Fruit fly (Drosophila melanogaster) whole organism, prepupa: ENCODE measurements around the gene CG3823.

Source experiments
- Blimp-1 ChIP-seq: fragments of 200-800 bp; sonication (Bioruptor generic); optimal IDR thresholded peaks from 3 replicates; lab custom pipeline; 2017; ENCODE audit warnings: missing biosample characterization, missing genetic modification characterization, mild to moderate bottlenecking, moderate library complexity, missing genetic modification reagents
- CG10631 ChIP-seq: fragments of 200-800 bp; sonication (Bioruptor generic); optimal IDR thresholded peaks from 2 replicates; lab custom pipeline; 2016; ENCODE audit warnings: missing biosample characterization, missing genetic modification characterization
- CG11294 ChIP-seq: fragments of 200-800 bp; sonication (Bioruptor generic); IDR thresholded peaks from 2 replicates; pipeline ENCODE4 v1.3.6; 2022; ENCODE audit warnings: missing biosample characterization, missing genetic modification characterization
- CG11762 ChIP-seq: fragments of 200-800 bp; sonication (Bioruptor generic); optimal IDR thresholded peaks from 3 replicates; lab custom pipeline; 2016; ENCODE audit warnings: missing biosample characterization, missing genetic modification characterization; ENCODE audit not compliant: insufficient read depth
- CG11902 ChIP-seq: fragments of 200-800 bp; sonication (Bioruptor generic); optimal IDR thresholded peaks from 3 replicates; lab custom pipeline; 2016; ENCODE audit warnings: missing biosample characterization, missing genetic modification characterization
- CG15336 ChIP-seq: fragments of 200-800 bp; sonication (Bioruptor generic); IDR thresholded peaks from 2 replicates; pipeline ENCODE4 v1.3.6; 2022; ENCODE audit warnings: missing biosample characterization, missing genetic modification characterization
- CG1621 ChIP-seq: fragments of 200-800 bp; sonication (Bioruptor generic); optimal IDR thresholded peaks from 3 replicates; lab custom pipeline; 2018; ENCODE audit warnings: missing biosample characterization, mild to moderate bottlenecking, missing genetic modification characterization
- CG16779 ChIP-seq: fragments of 200-800 bp; sonication (Bioruptor generic); optimal IDR thresholded peaks from 3 replicates; lab custom pipeline; 2017; ENCODE audit warnings: missing biosample characterization, mild to moderate bottlenecking, missing genetic modification characterization
- CG3032 ChIP-seq: fragments of 200-800 bp; optimal IDR thresholded peaks from 2 replicates; lab custom pipeline; 2019; ENCODE audit warnings: missing biosample characterization, mild to moderate bottlenecking, missing genetic modification characterization, moderate library complexity
- CG32006 ChIP-seq: fragments of 200-800 bp; sonication (Bioruptor generic); optimal IDR thresholded peaks from 3 replicates; lab custom pipeline; 2017; ENCODE audit warnings: missing biosample characterization, mild to moderate bottlenecking, missing genetic modification characterization
- CG34406 ChIP-seq: fragments of 200-800 bp; sonication (Bioruptor generic); optimal IDR thresholded peaks from 3 replicates; lab custom pipeline; 2016; ENCODE audit warnings: missing biosample characterization, missing genetic modification characterization
- CG4318 ChIP-seq: fragments of 200-800 bp; sonication (Bioruptor generic); optimal IDR thresholded peaks from 3 replicates; lab custom pipeline; 2017; ENCODE audit warnings: missing biosample characterization, mild to moderate bottlenecking, missing genetic modification characterization
- CG6163 ChIP-seq: fragments of 200-800 bp; sonication (Bioruptor generic); IDR thresholded peaks from 3 replicates; pipeline ENCODE4 v1.3.6; 2022; ENCODE audit warnings: missing biosample characterization, missing genetic modification characterization
- CG6808 ChIP-seq: fragments of 200-800 bp; sonication (Bioruptor generic); optimal IDR thresholded peaks from 3 replicates; lab custom pipeline; 2017; ENCODE audit warnings: missing biosample characterization, missing genetic modification characterization, mild to moderate bottlenecking, moderate library complexity, missing genetic modification reagents
- CG6854 ChIP-seq: fragments of 200-800 bp; sonication (Bioruptor generic); optimal IDR thresholded peaks from 2 replicates; lab custom pipeline; 2017; ENCODE audit warnings: missing biosample characterization, mild to moderate bottlenecking, missing genetic modification characterization
- CG7368 ChIP-seq: fragments of 200-800 bp; sonication (Bioruptor generic); optimal IDR thresholded peaks from 3 replicates; lab custom pipeline; 2016; ENCODE audit warnings: missing biosample characterization, missing genetic modification characterization
- CG8119 ChIP-seq: fragments of 200-800 bp; sonication (Bioruptor generic); IDR thresholded peaks from 3 replicates; pipeline ENCODE4 v1.3.6; 2022; ENCODE audit warnings: missing biosample characterization, missing genetic modification characterization
- CG9139 ChIP-seq: fragments of 200-800 bp; sonication (Bioruptor generic); optimal IDR thresholded peaks from 3 replicates; lab custom pipeline; 2017; ENCODE audit warnings: missing biosample characterization, mild to moderate bottlenecking, missing genetic modification characterization
- Eip75B ChIP-seq: fragments of 200-800 bp; sonication (Bioruptor generic); optimal IDR thresholded peaks from 3 replicates; lab custom pipeline; 2016; ENCODE audit warnings: missing biosample characterization, missing genetic modification characterization
- Eip78C ChIP-seq: fragments of 200-800 bp; sonication (Bioruptor generic); peaks from one replicate; lab custom pipeline; 2016; ENCODE audit warnings: missing biosample characterization, missing genetic modification characterization
- Eip93F ChIP-seq: fragments of 200-800 bp; sonication (Bioruptor generic); optimal IDR thresholded peaks from 2 replicates; lab custom pipeline; 2016; ENCODE audit warnings: missing biosample characterization, mild to moderate bottlenecking, missing genetic modification characterization
- Ets21C ChIP-seq: fragments of 200-800 bp; sonication (Bioruptor generic); optimal IDR thresholded peaks from 3 replicates; lab custom pipeline; 2016; ENCODE audit warnings: missing biosample characterization, missing genetic modification characterization
- Gug ChIP-seq: fragments of 200-800 bp; sonication (Bioruptor generic); IDR thresholded peaks from 2 replicates; pipeline ENCODE4 v1.3.6; 2022; ENCODE audit warnings: missing biosample characterization, missing genetic modification characterization
- Hr39 ChIP-seq: fragments of 200-800 bp; sonication (Bioruptor generic); optimal IDR thresholded peaks from 2 replicates; lab custom pipeline; 2016; ENCODE audit warnings: missing biosample characterization, missing genetic modification characterization
- Hr4 ChIP-seq: fragments of 200-800 bp; sonication (Bioruptor generic); optimal IDR thresholded peaks from 3 replicates; lab custom pipeline; 2016; ENCODE audit warnings: missing biosample characterization, missing genetic modification characterization
- Lpt ChIP-seq: fragments of 200-800 bp; sonication (Bioruptor generic); optimal IDR thresholded peaks from 3 replicates; lab custom pipeline; 2016; ENCODE audit warnings: missing biosample characterization, missing genetic modification characterization
- Met ChIP-seq: fragments of 200-800 bp; sonication (Bioruptor generic); optimal IDR thresholded peaks from 3 replicates; lab custom pipeline; 2016; ENCODE audit warnings: missing biosample characterization, missing genetic modification characterization
- OdsH ChIP-seq: fragments of 200-800 bp; sonication (Bioruptor generic); optimal IDR thresholded peaks from 3 replicates; lab custom pipeline; 2016; ENCODE audit warnings: missing biosample characterization, missing genetic modification characterization
- Smox ChIP-seq: fragments of 200-800 bp; sonication (Bioruptor generic); optimal IDR thresholded peaks from 3 replicates; lab custom pipeline; 2016; ENCODE audit warnings: missing biosample characterization, missing genetic modification characterization
- Sox14 ChIP-seq: fragments of 200-800 bp; sonication (Bioruptor generic); optimal IDR thresholded peaks from 3 replicates; lab custom pipeline; 2016; ENCODE audit warnings: missing biosample characterization, missing genetic modification characterization
- achi ChIP-seq: fragments of 200-800 bp; sonication (Bioruptor generic); optimal IDR thresholded peaks from 3 replicates; lab custom pipeline; 2016; ENCODE audit warnings: missing biosample characterization, missing genetic modification characterization
- acj6 ChIP-seq: fragments of 200-800 bp; sonication (Bioruptor generic); optimal IDR thresholded peaks from 3 replicates; lab custom pipeline; 2016; ENCODE audit warnings: missing biosample characterization, missing genetic modification characterization
- cyc ChIP-seq: fragments of 200-800 bp; sonication (Bioruptor generic); optimal IDR thresholded peaks from 3 replicates; lab custom pipeline; 2016; ENCODE audit warnings: missing biosample characterization, missing genetic modification characterization
- dsx ChIP-seq: fragments of 200-800 bp; optimal IDR thresholded peaks from 3 replicates; lab custom pipeline; 2019; ENCODE audit warnings: missing biosample characterization, mild to moderate bottlenecking, missing genetic modification characterization, moderate library complexity; ENCODE audit not compliant: poor library complexity, severe bottlenecking
- eg ChIP-seq: fragments of 200-800 bp; sonication (Bioruptor generic); IDR thresholded peaks from 3 replicates; pipeline ENCODE4 v1.3.6; 2022; ENCODE audit warnings: missing biosample characterization, missing genetic modification characterization
- esn ChIP-seq: fragments of 200-800 bp; sonication (Bioruptor generic); optimal IDR thresholded peaks from 2 replicates; lab custom pipeline; 2016; ENCODE audit warnings: missing biosample characterization, mild to moderate bottlenecking, missing genetic modification characterization, moderate library complexity
- fd85E ChIP-seq: fragments of 200-800 bp; sonication (Bioruptor generic); optimal IDR thresholded peaks from 3 replicates; lab custom pipeline; 2016; ENCODE audit warnings: missing biosample characterization, missing genetic modification characterization
- lz ChIP-seq: fragments of 200-800 bp; sonication (Bioruptor generic); optimal IDR thresholded peaks from 3 replicates; lab custom pipeline; 2016; ENCODE audit warnings: missing biosample characterization, missing genetic modification characterization
- net ChIP-seq: fragments of 200-800 bp; sonication (Bioruptor generic); optimal IDR thresholded peaks from 3 replicates; lab custom pipeline; 2016; ENCODE audit warnings: missing biosample characterization, missing genetic modification characterization
- pdm3 ChIP-seq: fragments of 200-800 bp; sonication (Bioruptor generic); optimal IDR thresholded peaks from 3 replicates; lab custom pipeline; 2016; ENCODE audit warnings: missing biosample characterization, missing genetic modification characterization
- spab ChIP-seq: fragments of 200-800 bp; sonication (Bioruptor generic); optimal IDR thresholded peaks from 2 replicates; lab custom pipeline; 2017; ENCODE audit warnings: missing biosample characterization, mild to moderate bottlenecking, missing genetic modification characterization, missing genetic modification reagents
- ss ChIP-seq, 2 experiments: fragments of 200-800 bp; sonication (Bioruptor generic); optimal IDR thresholded peaks; 2 replicates in 1 of 2; 3 replicates in 1 of 2; lab custom pipeline; 2017 to 2018; ENCODE audit warnings: mild to moderate bottlenecking in 2 of 2, missing biosample characterization in 2 of 2, missing genetic modification characterization in 2 of 2, moderate library complexity in 1 of 2
- svp ChIP-seq: fragments of 200-800 bp; sonication (Bioruptor generic); peaks from one replicate; lab custom pipeline; 2016; ENCODE audit warnings: missing biosample characterization, missing genetic modification characterization
- topi ChIP-seq: fragments of 200-800 bp; sonication (Bioruptor generic); optimal IDR thresholded peaks from 3 replicates; lab custom pipeline; 2016; ENCODE audit warnings: missing biosample characterization, missing genetic modification characterization
- vri ChIP-seq: fragments of 200-800 bp; sonication (Bioruptor generic); optimal IDR thresholded peaks from 3 replicates; lab custom pipeline; 2016; ENCODE audit warnings: missing biosample characterization, mild to moderate bottlenecking, missing genetic modification characterization

CG3823 gene

DNA sequence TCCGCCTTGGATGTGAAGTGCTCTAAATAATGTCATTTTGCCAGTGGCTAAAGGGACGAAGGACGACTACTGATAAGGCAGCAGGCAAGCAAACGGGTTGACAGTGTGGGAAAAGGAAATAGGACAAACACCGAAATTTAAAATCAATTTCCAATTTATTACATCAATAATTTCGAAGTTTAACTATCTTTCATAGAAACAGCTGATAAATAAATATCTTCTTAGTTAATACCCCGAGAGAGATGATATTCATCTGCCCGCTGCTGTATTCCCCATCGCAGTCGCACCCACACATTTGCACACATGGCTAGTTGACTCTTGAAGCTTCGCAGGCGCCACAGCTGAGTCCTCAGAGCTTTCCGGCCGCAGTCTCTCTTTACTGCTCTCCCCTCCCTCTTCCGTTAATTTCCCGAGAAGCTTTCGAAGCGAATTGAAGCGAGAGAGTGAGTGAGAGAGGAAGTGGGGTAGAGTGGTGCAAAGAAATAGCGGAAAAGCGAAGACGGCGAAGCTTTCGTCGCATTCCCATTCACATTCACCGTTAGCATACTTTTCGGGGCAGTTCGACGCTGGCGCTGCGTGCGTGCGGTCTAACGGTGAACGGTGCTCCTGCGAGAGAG lies 13.2 kb downstream of the CG3823 start (continued):
- TF ChIP-seq Smox (peak; percentile 21), Eip75B (GFP tag; lab: Kevin White, UChicago) (peak; percentile 21), achi (GFP tag; lab: Kevin White, UChicago) (peak; percentile 20), Hr39 (GFP tag; lab: Kevin White, UChicago) (peak; percentile 25), CG7368 (GFP tag; lab: Kevin White, UChicago) (peak; percentile 13), CG11294 (GFP tag; lab: Robert Waterston, UW) (no peak; the same call in 1 of the 2 replicates), CG34406 (GFP tag; lab: Kevin White, UChicago) (peak; percentile 23), topi (GFP tag; lab: Kevin White, UChicago) (peak; percentile 27), ss (GFP tag; optimal IDR thresholded peaks at IDR 0.05; lab: Kevin White, UChicago) (peak; percentile 31 to 60), Eip93F (GFP tag; lab: Kevin White, UChicago) (no peak), esn (peak; percentile 32), spab (peak; percentile 37), CG16779 (tag; lab: Kevin White, UChicago) (no peak), Met (GFP tag; lab: Kevin White, UChicago) (peak; percentile 36), Sox14 (GFP tag; lab: Kevin White, UChicago) (peak; percentile 30), CG6163 (GFP tag; lab: Robert Waterston, UW) (peak; percentile 72), CG11902 (GFP tag; lab: Kevin White, UChicago) (no peak), CG10631 (peak; percentile 42), acj6 (peak; percentile 31), CG6854 (no peak), Eip78C (GFP tag; lab: Kevin White, UChicago) (peak; percentile 85)

DNA sequence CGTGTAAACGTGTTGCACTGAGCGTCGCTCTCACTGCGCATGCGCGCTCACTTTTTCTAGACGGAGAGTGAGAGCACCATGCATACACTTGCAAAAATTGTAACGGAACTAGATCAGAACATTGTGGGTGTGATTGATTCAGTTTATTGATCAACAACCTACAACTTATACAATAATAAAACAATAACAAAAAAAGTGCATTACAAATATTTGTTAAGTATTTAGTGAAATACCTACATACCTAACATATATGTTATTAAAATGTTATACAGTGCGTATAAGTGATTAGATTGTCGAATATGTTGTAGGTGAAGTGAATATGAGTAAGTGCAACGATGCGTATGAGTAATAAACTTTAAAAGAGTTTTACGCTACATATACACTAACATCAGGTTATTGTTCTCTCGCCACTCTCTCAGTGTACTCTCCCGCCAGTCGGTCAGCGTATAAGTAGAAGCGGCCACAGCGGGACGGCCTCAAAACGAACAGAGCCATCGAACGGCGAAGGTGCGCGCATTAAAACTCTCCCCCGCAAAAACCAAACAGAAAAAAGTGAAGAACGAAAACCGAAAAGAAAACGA lies 26.7 kb downstream of the CG3823 start, which contains the start of gene CG42240:
TSS of gene CG42240 (plus strand) at position 474 of the 581 bp plus-strand sequence.
- peak; percentile 95 for TF ChIP-seq pdm3 (GFP tag; lab: Kevin White, UChicago)
- TF ChIP-seq cyc (GFP tag; lab: Kevin White, UChicago): peak; percentile 88
- TF ChIP-seq CG3032 (tag; lab: Kevin White, UChicago): peak; percentile 92
- peak; percentile 96 for TF ChIP-seq Eip75B (GFP tag; lab: Kevin White, UChicago)
- peak; percentile 92 for TF ChIP-seq CG15336 (GFP tag; lab: Robert Waterston, UW)
- peak; percentile 92 for TF ChIP-seq CG16779 (tag; lab: Kevin White, UChicago)
- peak; percentile 94 for TF ChIP-seq lz (GFP tag; lab: Kevin White, UChicago)
- peak; percentile 93 for TF ChIP-seq Sox14 (GFP tag; lab: Kevin White, UChicago)
- TF ChIP-seq CG6808 (GFP tag; lab: Kevin White, UChicago): peak; percentile 95
- TF ChIP-seq CG32006 (GFP tag; lab: Kevin White, UChicago): peak; percentile 97
- peak; percentile 65 for TF ChIP-seq Eip93F (GFP tag; lab: Kevin White, UChicago)
- TF ChIP-seq OdsH (GFP tag; lab: Kevin White, UChicago): peak; percentile 94
- peak; percentile 86 for TF ChIP-seq Blimp-1 (GFP tag; lab: Kevin White, UChicago)
- TF ChIP-seq Ets21C (GFP tag; lab: Kevin White, UChicago): peak; percentile 86
- TF ChIP-seq Lpt (GFP tag; lab: Kevin White, UChicago): peak; percentile 94
- peak; percentile 91 for TF ChIP-seq dsx (GFP tag; lab: Kevin White, UChicago)
- peak; percentile 86 for TF ChIP-seq CG9139
- TF ChIP-seq spab: peak; percentile 92
- peak; percentile 96 for TF ChIP-seq net (GFP tag; lab: Kevin White, UChicago)
- TF ChIP-seq topi (GFP tag; lab: Kevin White, UChicago): peak; percentile 93
- peak; percentile 81 for TF ChIP-seq CG6854
- peak; percentile 82 for TF ChIP-seq CG11902 (GFP tag; lab: Kevin White, UChicago)
- TF ChIP-seq vri (GFP tag; lab: Kevin White, UChicago): peak; percentile 87
- TF ChIP-seq acj6: peak; percentile 92
- TF ChIP-seq Gug (GFP tag; lab: Robert Waterston, UW): peak; percentile 73
- peak; percentile 66 for TF ChIP-seq eg (GFP tag; lab: Robert Waterston, UW)
- peak; percentile 96 for TF ChIP-seq CG8119
- TF ChIP-seq fd85E (GFP tag; lab: Kevin White, UChicago): peak; percentile 74
- TF ChIP-seq CG34406 (GFP tag; lab: Kevin White, UChicago): peak; percentile 95
- TF ChIP-seq achi (GFP tag; lab: Kevin White, UChicago): peak; percentile 95
- TF ChIP-seq CG11762 (GFP tag; lab: Kevin White, UChicago): peak; percentile 91
- peak; percentile 95 for TF ChIP-seq Hr4 (GFP tag; lab: Kevin White, UChicago)
- peak; percentile 97 for TF ChIP-seq svp (GFP tag; lab: Kevin White, UChicago)
- TF ChIP-seq esn: peak; percentile 96
- TF ChIP-seq Eip78C (GFP tag; lab: Kevin White, UChicago): peak; percentile 99
- TF ChIP-seq CG4318 (GFP tag; lab: Kevin White, UChicago): peak; percentile 95
- peak; percentile 88 for TF ChIP-seq CG1621 (tag; lab: Kevin White, UChicago)
- TF ChIP-seq ss (GFP tag; optimal IDR thresholded peaks at IDR 0.05; lab: Kevin White, UChicago): peak; percentile 93 to 95
- TF ChIP-seq CG6163 (GFP tag; lab: Robert Waterston, UW): peak; percentile 72
- peak; percentile 69 for TF ChIP-seq CG11294 (GFP tag; lab: Robert Waterston, UW)
